Worm (Caenorhabditis elegans): Measurements from ENCODE around the gene gmap-3.

DNA sequence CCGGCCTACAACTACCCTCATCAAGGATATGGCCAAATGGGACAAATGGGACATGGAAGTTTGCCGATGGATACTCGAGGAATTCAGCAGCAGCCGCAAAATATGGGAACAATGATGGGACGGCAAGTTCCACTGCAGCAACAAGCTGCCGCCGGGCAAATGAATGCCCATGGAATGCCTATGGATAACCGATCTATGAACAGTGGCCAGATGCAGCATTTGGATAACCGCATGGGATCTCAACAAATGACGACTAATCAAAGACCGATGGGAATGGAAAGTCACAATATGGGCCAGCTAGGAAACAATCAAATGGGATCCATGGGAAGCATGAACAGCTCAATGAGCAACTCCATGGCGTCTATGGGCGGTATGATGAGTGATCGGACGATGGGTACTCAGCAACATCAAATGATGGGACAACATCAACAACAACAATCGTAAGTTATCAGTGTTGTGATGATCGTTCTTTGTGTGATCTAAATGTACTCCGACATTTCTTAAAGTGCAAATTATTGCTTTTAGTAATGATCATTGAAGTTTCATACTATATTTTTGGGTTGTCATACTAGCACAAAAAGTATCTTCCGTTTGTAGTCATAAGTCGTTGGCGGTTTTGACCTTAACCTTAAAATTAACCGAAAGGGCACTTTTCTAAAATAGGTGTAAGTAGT lies 27.2 kb downstream of the gmap-3 start:
- no peak for TF ChIP-seq ztf-4 (tag; optimal IDR thresholded peaks at IDR 0.05)
- TF ChIP-seq unc-62 (GFP tag; optimal IDR thresholded peaks at IDR 0.05), result no peak
- no peak for TF ChIP-seq lsy-2 (tag; optimal IDR thresholded peaks at IDR 0.05)
- no peak for TF ChIP-seq lin-39 (tag; optimal IDR thresholded peaks at IDR 0.05)
- no peak for TF ChIP-seq nhr-25 (tag; optimal IDR thresholded peaks at IDR 0.05)
- TF ChIP-seq skn-1 (tag; optimal IDR thresholded peaks at IDR 0.05), result no peak
- no peak for TF ChIP-seq elt-1 (tag; optimal IDR thresholded peaks at IDR 0.05)
- TF ChIP-seq nhr-77 (tag; optimal IDR thresholded peaks at IDR 0.05), result no peak
- no peak for TF ChIP-seq blmp-1 (tag; optimal IDR thresholded peaks at IDR 0.05; ENCODE audit: insufficient read depth)
- no peak for TF ChIP-seq nhr-12 (tag; optimal IDR thresholded peaks at IDR 0.05)

All from whole organism, L2 larva.